Worm (Caenorhabditis elegans) whole organism, late embryonic: Measurements from ENCODE around the gene D1086.19.

ENCODE experiments used
- ceh-30 ChIP-seq: fragments of 150-350 bp; optimal IDR thresholded peaks from 2 replicates; lab custom pipeline; 2014; ENCODE audit warnings: missing biosample characterization, missing genetic modification characterization
- ceh-45 ChIP-seq: fragments of 200-800 bp; sonication (Bioruptor generic); IDR thresholded peaks from 2 replicates; pipeline ENCODE4 v1.3.6; 2022; ENCODE audit warnings: missing genetic modification reagents, missing genetic modification characterization, missing compliant biosample characterization
- ceh-9 ChIP-seq: sonication (generic microtip); optimal IDR thresholded peaks from 2 replicates; lab custom pipeline; 2016; ENCODE audit warnings: mild to moderate bottlenecking, missing genetic modification characterization, inconsistent platforms, missing compliant biosample characterization
- dve-1 ChIP-seq: sonication (generic microtip); optimal IDR thresholded peaks from 2 replicates; lab custom pipeline; 2017; ENCODE audit warnings: antibody characterized with exemption, mild to moderate bottlenecking, missing genetic modification characterization, missing compliant biosample characterization
- elt-2 ChIP-seq: sonication (generic microtip); optimal IDR thresholded peaks from 2 replicates; lab custom pipeline; 2016; ENCODE audit warnings: missing genetic modification reagents, missing genetic modification characterization, missing compliant biosample characterization
- fkh-10 ChIP-seq: fragments of 150-350 bp; optimal IDR thresholded peaks from 2 replicates; lab custom pipeline; 2014; ENCODE audit warnings: missing biosample characterization, missing genetic modification reagents, missing genetic modification characterization
- gmeb-2 ChIP-seq: sonication (generic microtip); optimal IDR thresholded peaks from 2 replicates; lab custom pipeline; 2016; ENCODE audit warnings: missing genetic modification characterization, inconsistent platforms, missing compliant biosample characterization
- lin-11 ChIP-seq: fragments of 200-800 bp; sonication (Bioruptor generic); optimal IDR thresholded peaks from 2 replicates; lab custom pipeline; 2018; ENCODE audit warnings: mild to moderate bottlenecking, missing genetic modification characterization, missing compliant biosample characterization
- rnt-1 ChIP-seq: sonication (generic microtip); optimal IDR thresholded peaks from 2 replicates; lab custom pipeline; 2016; ENCODE audit warnings: missing genetic modification characterization, missing compliant biosample characterization
- sox-2 ChIP-seq: fragments of 200-800 bp; sonication (Bioruptor generic); IDR thresholded peaks from 2 replicates; pipeline ENCODE4 v1.3.6; 2022; ENCODE audit warnings: missing genetic modification reagents, missing genetic modification characterization, missing compliant biosample characterization

- no peak for TF ChIP-seq elt-2 (tag; lab: Kevin White, UChicago)
- no peak for TF ChIP-seq dve-1 (tag; lab: Kevin White, UChicago)
- TF ChIP-seq sox-2 (GFP tag; lab: Robert Waterston, UW): no peak
- no peak for TF ChIP-seq ceh-30 (tag; lab: Kevin White, UChicago)
- no peak for TF ChIP-seq fkh-10
- TF ChIP-seq ceh-45 (GFP tag; lab: Robert Waterston, UW): no peak
- no peak for TF ChIP-seq ceh-9
- TF ChIP-seq lin-11 (tag; lab: Kevin White, UChicago): no peak
- no peak for TF ChIP-seq gmeb-2 (tag; lab: Kevin White, UChicago)
- TF ChIP-seq rnt-1 (tag; lab: Kevin White, UChicago): no peak
Observed at ce11 chrV:14092403-14092802, 4.3 kb downstream of the D1086.19 start, which contains the start of gene D1086.3.
